Worm (Caenorhabditis elegans) whole organism, L3 larva: ENCODE data around the gene clec-147.
A peak's percentile ranks its signal among the peaks of the same experiment; 100 is the strongest.

ENCODE experiments used
- ZK546.5 ChIP-seq: sonication (generic microtip); optimal IDR thresholded peaks from 2 replicates; lab custom pipeline; 2017; ENCODE audit warnings: missing biosample characterization, missing genetic modification characterization
- aly-2 ChIP-seq: fragments of 150-350 bp; optimal IDR thresholded peaks from 2 replicates; lab custom pipeline; 2014; ENCODE audit warnings: missing biosample characterization, missing genetic modification characterization
- ceh-16 ChIP-seq: sonication (generic microtip); optimal IDR thresholded peaks from 2 replicates; lab custom pipeline; 2017; ENCODE audit warnings: missing biosample characterization, missing genetic modification characterization
- ceh-28 ChIP-seq: fragments of 150-350 bp; optimal IDR thresholded peaks from 2 replicates; lab custom pipeline; 2014; ENCODE audit warnings: missing biosample characterization, missing genetic modification reagents, missing genetic modification characterization
- ceh-82 ChIP-seq: fragments of 150-350 bp; optimal IDR thresholded peaks from 2 replicates; lab custom pipeline; 2014; ENCODE audit warnings: missing biosample characterization, missing genetic modification characterization
- ceh-9 ChIP-seq: sonication (generic microtip); optimal IDR thresholded peaks from 2 replicates; lab custom pipeline; 2018; ENCODE audit warnings: missing biosample characterization, missing genetic modification characterization
- daf-12 ChIP-seq: fragments of 150-350 bp; optimal IDR thresholded peaks from 2 replicates; lab custom pipeline; 2014; ENCODE audit warnings: missing biosample characterization, missing genetic modification reagents, missing genetic modification characterization
- egl-5 ChIP-seq: fragments of 150-350 bp; optimal IDR thresholded peaks from 2 replicates; lab custom pipeline; 2017; ENCODE audit warnings: missing biosample characterization, missing genetic modification reagents, missing genetic modification characterization, inconsistent platforms
- elt-1 ChIP-seq: fragments of 150-350 bp; optimal IDR thresholded peaks from 2 replicates; lab custom pipeline; 2014; ENCODE audit warnings: missing biosample characterization, missing genetic modification characterization
- elt-2 ChIP-seq: sonication (generic microtip); optimal IDR thresholded peaks from 2 replicates; lab custom pipeline; 2016; ENCODE audit warnings: missing genetic modification reagents, mild to moderate bottlenecking, missing genetic modification characterization, missing compliant biosample characterization
- elt-3 ChIP-seq, 3 experiments: fragments of 150-350 bp in 1 of 3; sonication (generic microtip) in 2 of 3; optimal IDR thresholded peaks; 2 replicates in 2 of 3; 4 replicates in 1 of 3; lab custom pipeline; 2014 to 2017; ENCODE audit warnings: missing biosample characterization in 3 of 3, missing genetic modification characterization in 3 of 3
- eor-1 ChIP-seq, 2 experiments: fragments of 150-350 bp; optimal IDR thresholded peaks; 2 replicates each; lab custom pipeline; 2014 to 2018; ENCODE audit warnings: missing biosample characterization in 2 of 2, missing genetic modification characterization in 2 of 2
- fkh-10 ChIP-seq: sonication (generic microtip); optimal IDR thresholded peaks from 2 replicates; lab custom pipeline; 2017; ENCODE audit warnings: missing biosample characterization, missing genetic modification reagents, missing genetic modification characterization
- fkh-2 ChIP-seq: fragments of 150-350 bp; optimal IDR thresholded peaks from 2 replicates; lab custom pipeline; 2014; ENCODE audit warnings: missing biosample characterization, missing genetic modification reagents, missing genetic modification characterization
- fos-1 ChIP-seq: fragments of 150-350 bp; optimal IDR thresholded peaks from 2 replicates; lab custom pipeline; 2014; ENCODE audit warnings: missing biosample characterization, missing genetic modification characterization
- hmg-11 ChIP-seq: sonication (generic microtip); optimal IDR thresholded peaks from 2 replicates; lab custom pipeline; 2016; ENCODE audit warnings: missing genetic modification characterization, missing compliant biosample characterization
- jun-1 ChIP-seq: fragments of 150-350 bp; optimal IDR thresholded peaks from 2 replicates; lab custom pipeline; 2014; ENCODE audit warnings: missing biosample characterization, missing genetic modification reagents, missing genetic modification characterization
- lin-15B ChIP-seq: fragments of 150-350 bp; optimal IDR thresholded peaks from 2 replicates; lab custom pipeline; 2014; ENCODE audit warnings: missing biosample characterization, missing genetic modification characterization
- lin-39 ChIP-seq: fragments of 150-350 bp; optimal IDR thresholded peaks from 2 replicates; lab custom pipeline; 2018; ENCODE audit warnings: missing biosample characterization, missing genetic modification reagents, missing genetic modification characterization
- lsy-12 ChIP-seq: sonication (generic microtip); optimal IDR thresholded peaks from 2 replicates; lab custom pipeline; 2016; ENCODE audit warnings: mild to moderate bottlenecking, missing genetic modification characterization, missing compliant biosample characterization
- mdl-1 ChIP-seq: fragments of 150-350 bp; optimal IDR thresholded peaks from 2 replicates; lab custom pipeline; 2014; ENCODE audit warnings: missing biosample characterization, missing genetic modification characterization
- nfya-1 ChIP-seq: sonication (generic microtip); optimal IDR thresholded peaks from 2 replicates; lab custom pipeline; 2017; ENCODE audit warnings: missing genetic modification characterization, mild to moderate bottlenecking, missing compliant biosample characterization, antibody characterized with exemption, moderate library complexity; ENCODE audit not compliant: insufficient read depth
- nhr-11 ChIP-seq: fragments of 150-350 bp; optimal IDR thresholded peaks from 2 replicates; lab custom pipeline; 2014; ENCODE audit warnings: missing biosample characterization, missing genetic modification characterization
- nhr-12 ChIP-seq: fragments of 150-350 bp; optimal IDR thresholded peaks from 2 replicates; lab custom pipeline; 2014; ENCODE audit warnings: missing biosample characterization, missing genetic modification characterization
- nhr-23 ChIP-seq: fragments of 150-350 bp; optimal IDR thresholded peaks from 2 replicates; lab custom pipeline; 2014; ENCODE audit warnings: missing biosample characterization, missing genetic modification reagents, missing genetic modification characterization
- nhr-237 ChIP-seq: fragments of 150-350 bp; optimal IDR thresholded peaks from 2 replicates; lab custom pipeline; 2014; ENCODE audit warnings: missing biosample characterization, missing genetic modification characterization
- nhr-25 ChIP-seq: sonication (generic microtip); optimal IDR thresholded peaks from 2 replicates; lab custom pipeline; 2017; ENCODE audit warnings: missing biosample characterization, missing genetic modification characterization
- nhr-28 ChIP-seq: fragments of 150-350 bp; optimal IDR thresholded peaks from 2 replicates; lab custom pipeline; 2014; ENCODE audit warnings: missing biosample characterization, missing genetic modification characterization
- nhr-67 ChIP-seq: fragments of 150-350 bp; optimal IDR thresholded peaks from 2 replicates; lab custom pipeline; 2014; ENCODE audit warnings: missing biosample characterization, missing genetic modification characterization
- nhr-76 ChIP-seq: fragments of 150-350 bp; sonication (generic microtip); optimal IDR thresholded peaks from 5 replicates; lab custom pipeline; 2014; ENCODE audit warnings: missing biosample characterization, missing genetic modification characterization
- nhr-77 ChIP-seq: fragments of 150-350 bp; optimal IDR thresholded peaks from 2 replicates; lab custom pipeline; 2014; ENCODE audit warnings: missing biosample characterization, missing genetic modification characterization
- pha-4 ChIP-seq: fragments of 150-350 bp; optimal IDR thresholded peaks from 2 replicates; lab custom pipeline; 2014; ENCODE audit warnings: missing biosample characterization, missing genetic modification reagents, missing genetic modification characterization
- pqm-1 ChIP-seq: fragments of 150-350 bp; optimal IDR thresholded peaks from 2 replicates; lab custom pipeline; 2017; ENCODE audit warnings: missing biosample characterization, missing genetic modification characterization, inconsistent platforms
- sea-2 ChIP-seq: fragments of 150-350 bp; sonication (generic microtip); optimal IDR thresholded peaks from 4 replicates; lab custom pipeline; 2014; ENCODE audit warnings: missing biosample characterization, missing genetic modification reagents, missing genetic modification characterization
- skn-1 ChIP-seq: fragments of 150-350 bp; optimal IDR thresholded peaks from 2 replicates; lab custom pipeline; 2014; ENCODE audit warnings: missing biosample characterization, missing genetic modification characterization
- snpc-4 ChIP-seq: fragments of 150-350 bp; optimal IDR thresholded peaks from 2 replicates; lab custom pipeline; 2014; ENCODE audit warnings: missing biosample characterization, missing genetic modification characterization
- tbx-2 ChIP-seq: sonication (generic microtip); optimal IDR thresholded peaks from 2 replicates; lab custom pipeline; 2016; ENCODE audit warnings: mild to moderate bottlenecking, missing genetic modification characterization, missing compliant biosample characterization
- unc-39 ChIP-seq: sonication (generic microtip); optimal IDR thresholded peaks from 4 replicates; lab custom pipeline; 2017; ENCODE audit warnings: missing biosample characterization, missing genetic modification characterization
- unc-62 ChIP-seq: fragments of 150-350 bp; sonication (generic microtip); optimal IDR thresholded peaks from 4 replicates; lab custom pipeline; 2014; ENCODE audit warnings: missing biosample characterization, missing genetic modification reagents, missing genetic modification characterization
- zag-1 ChIP-seq: fragments of 150-350 bp; optimal IDR thresholded peaks from 2 replicates; lab custom pipeline; 2014; ENCODE audit warnings: missing biosample characterization, missing genetic modification characterization
- ztf-11 ChIP-seq: fragments of 150-350 bp; optimal IDR thresholded peaks from 2 replicates; lab custom pipeline; 2014; ENCODE audit warnings: missing biosample characterization, missing genetic modification characterization
- ztf-4 ChIP-seq: fragments of 150-350 bp; optimal IDR thresholded peaks from 2 replicates; lab custom pipeline; 2014; ENCODE audit warnings: missing biosample characterization, missing genetic modification characterization

Gene clec-147

DNA sequence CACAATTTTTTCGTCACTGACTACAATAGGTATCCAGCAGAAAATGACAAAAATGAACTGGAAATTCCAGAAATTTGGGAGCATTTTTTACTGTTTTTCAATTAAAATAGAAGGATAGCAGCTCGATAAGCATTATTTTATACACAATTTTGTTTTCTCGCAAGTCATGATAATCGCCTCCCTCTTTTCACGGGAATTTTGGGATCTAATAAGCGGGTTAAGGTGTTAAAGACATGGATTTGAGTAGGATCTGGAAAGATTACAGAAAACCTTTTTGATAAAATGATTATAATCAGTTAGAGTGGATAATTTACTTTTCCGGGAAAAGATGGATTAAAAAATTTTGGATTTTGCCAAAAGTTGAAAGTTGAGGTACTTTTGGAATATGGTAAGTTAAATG is 11.1 kb upstream of the clec-147 start, which contains the start of gene gcy-29:
TSS of gene gcy-29 (minus strand) at position 101 of the 400 bp plus-strand sequence.
- TF ChIP-seq egl-5 (tag; lab: Kevin White, UChicago) (no peak), ceh-82 (tag; lab: Kevin White, UChicago) (no peak), fkh-2 (tag; lab: Kevin White, UChicago) (no peak), eor-1 (tag; optimal IDR thresholded peaks at IDR 0.05; lab: Kevin White, UChicago) (no peak)

DNA sequence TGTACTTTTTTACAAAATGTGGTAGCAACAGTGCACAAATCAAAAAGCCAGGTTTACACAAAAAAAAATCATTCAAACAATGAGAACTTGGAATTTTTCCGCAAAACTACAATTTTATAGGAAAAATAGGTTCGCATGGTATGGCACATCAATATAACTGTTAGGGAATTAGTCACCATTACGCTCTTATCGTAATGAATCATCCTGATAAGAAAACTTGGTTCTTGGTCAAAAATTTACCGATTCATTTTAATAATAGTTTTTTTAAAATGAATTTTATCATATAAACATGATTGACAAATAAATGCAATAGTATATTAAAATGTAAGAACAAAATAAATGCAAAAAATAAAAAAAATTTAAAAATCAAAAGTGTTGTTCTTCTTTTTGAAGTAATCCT is 2.9 kb upstream of the clec-147 start:
- TF ChIP-seq nhr-28 (tag; lab: Kevin White, UChicago): no peak
- peak; percentile 66 for TF ChIP-seq pqm-1 (tag; lab: Kevin White, UChicago)
- peak; percentile 59 for TF ChIP-seq elt-2
- TF ChIP-seq, all 47 proteins: peak for 2

DNA sequence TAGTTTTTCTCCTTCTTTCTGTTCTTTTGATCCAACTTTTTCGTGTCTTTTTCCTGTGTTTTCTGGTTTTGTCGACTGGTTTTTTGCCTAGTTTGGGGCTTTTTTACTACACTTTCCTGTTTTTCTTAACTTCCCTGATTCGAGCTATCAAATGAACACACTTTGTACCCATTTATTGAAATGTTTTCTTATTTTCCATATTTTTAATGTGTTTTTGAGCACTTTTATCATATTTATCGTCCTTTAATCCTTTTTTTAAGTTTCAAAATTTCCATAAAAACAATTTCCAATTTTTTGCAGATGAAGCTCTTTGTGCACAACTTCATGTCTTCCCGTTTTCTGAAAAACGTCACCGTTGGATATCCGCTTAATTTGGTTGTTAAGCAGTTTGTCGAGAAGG is 3.6 kb downstream of the clec-147 start, which contains the start of gene C04H5.1:
TSS of gene C04H5.1 (plus strand) at position 301 of the 400 bp plus-strand sequence.
- no peak for TF ChIP-seq daf-12
- no peak for TF ChIP-seq nhr-67 (tag; lab: Kevin White, UChicago)
- no peak for TF ChIP-seq ztf-11
- no peak for TF ChIP-seq ceh-16 (tag; lab: Kevin White, UChicago)
- no peak for TF ChIP-seq nhr-12 (tag; lab: Kevin White, UChicago)
- TF ChIP-seq nhr-76 (tag; lab: Kevin White, UChicago): no peak
- no peak for TF ChIP-seq nhr-23 (tag; lab: Kevin White, UChicago)
- no peak for TF ChIP-seq jun-1 (tag; lab: Kevin White, UChicago)
- no peak for TF ChIP-seq ceh-82 (tag; lab: Kevin White, UChicago)
- no peak for TF ChIP-seq mdl-1 (tag; lab: Kevin White, UChicago)
- TF ChIP-seq lsy-12: no peak
- TF ChIP-seq, all 47 proteins: peak for 0

DNA sequence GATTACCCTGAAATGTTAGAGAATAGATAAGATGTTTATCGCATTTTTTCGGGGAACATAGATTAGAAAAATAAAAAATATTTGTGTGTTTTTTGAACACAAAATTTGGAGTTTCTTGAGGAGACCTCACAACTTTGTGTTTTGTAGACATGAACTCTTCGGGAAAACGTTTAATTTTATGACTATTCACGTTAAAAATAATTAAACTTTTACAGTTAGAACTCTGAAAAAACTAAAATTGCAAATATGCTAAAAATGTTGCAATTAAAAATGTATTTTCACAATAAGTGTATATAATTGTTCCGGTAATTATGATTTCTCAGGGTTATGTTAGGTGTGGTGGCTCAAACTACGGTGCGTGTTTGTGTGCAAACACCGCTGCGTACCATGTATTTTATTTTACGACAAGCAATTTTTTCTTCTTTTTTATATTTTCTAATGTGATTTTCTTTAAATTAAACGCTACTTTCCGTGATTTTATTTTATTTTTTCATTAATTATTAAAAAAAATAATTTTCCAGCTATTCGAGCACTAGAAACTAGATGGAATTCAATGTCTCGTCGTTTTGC is 9.3 kb downstream of the clec-147 start, which contains the start of the genes F57C2.5 and spat-1:
TSS of gene F57C2.5 (minus strand) at position 7 of the 570 bp plus-strand sequence.
TSS of gene spat-1 (plus strand) at position 520 of the 570 bp plus-strand sequence.
- TF ChIP-seq fkh-2 (tag; lab: Kevin White, UChicago) (no peak), nhr-67 (tag; lab: Kevin White, UChicago) (no peak), unc-62 (GFP tag; lab: Kevin White, UChicago) (no peak), lin-39 (tag; lab: Kevin White, UChicago) (no peak), daf-12 (no peak), pha-4 (tag; lab: Kevin White, UChicago) (peak; percentile 79), tbx-2 (tag; lab: Kevin White, UChicago) (no peak), nhr-11 (tag; lab: Kevin White, UChicago) (no peak), unc-39 (tag; lab: Kevin White, UChicago) (no peak), pqm-1 (tag; lab: Kevin White, UChicago) (peak; percentile 54), nfya-1 (tag; lab: Kevin White, UChicago) (peak; percentile 74), ceh-82 (tag; lab: Kevin White, UChicago) (no peak), nhr-28 (tag; lab: Kevin White, UChicago) (no peak), snpc-4 (peak; percentile 22), ceh-16 (tag; lab: Kevin White, UChicago) (no peak), sea-2 (GFP tag; lab: Kevin White, UChicago) (no peak), skn-1 (tag; lab: Kevin White, UChicago) (peak; percentile 46), aly-2 (tag; lab: Kevin White, UChicago) (no peak), lin-15B (tag; lab: Kevin White, UChicago) (peak; percentile 66), jun-1 (tag; lab: Kevin White, UChicago) (peak; percentile 10), ceh-9 (no peak), mdl-1 (tag; lab: Kevin White, UChicago) (no peak), lsy-12 (no peak), fkh-10 (GFP tag; lab: Kevin White, UChicago) (no peak), nhr-23 (tag; lab: Kevin White, UChicago) (peak; percentile 56), elt-1 (tag; lab: Kevin White, UChicago) (peak; percentile 52), ceh-28 (tag; lab: Kevin White, UChicago) (no peak), elt-3 (tag; optimal IDR thresholded peaks at IDR 0.05; lab: Kevin White, UChicago) (no peak), zag-1 (no peak), hmg-11 (tag; lab: Kevin White, UChicago) (peak; percentile 55), nhr-77 (tag; lab: Kevin White, UChicago) (no peak), nhr-76 (tag; lab: Kevin White, UChicago) (no peak), ztf-4 (no peak), nhr-25 (tag; lab: Kevin White, UChicago) (peak; percentile 12), nhr-237 (tag; lab: Kevin White, UChicago) (no peak), ZK546.5 (no peak), fos-1 (tag; lab: Kevin White, UChicago) (no peak), elt-2 (peak; percentile 83)
